Fruit fly (Drosophila melanogaster) S2 (cell line): ENCODE measurements around the gene CG34316.

Experiments used
- CG8478 ChIP-seq: fragments of >200 bp; optimal IDR thresholded peaks from 2 replicates; lab custom pipeline; 2018
- CTCF ChIP-seq, 2 experiments: fragments of >200 bp; optimal IDR thresholded peaks; 2 replicates each; lab custom pipeline; 2018

dm6 chr3R:15262710-15263672, 32.6 kb downstream of the CG34316 start, which contains the start of the genes eIF2gamma and Set:
- TF ChIP-seq CG8478 (lab: Kevin White, UChicago) (no peak), CTCF (optimal IDR thresholded peaks at IDR 0.05; lab: Kevin White, UChicago) (no peak)
